Fruit fly (Drosophila melanogaster) whole organism, prepupa: ENCODE results near the gene Tbcd.

ENCODE experiments used
- Blimp-1 ChIP-seq: fragments of 200-800 bp; sonication (Bioruptor generic); optimal IDR thresholded peaks from 3 replicates; lab custom pipeline; 2017; ENCODE audit warnings: missing biosample characterization, missing genetic modification characterization, mild to moderate bottlenecking, moderate library complexity, missing genetic modification reagents
- CG10631 ChIP-seq: fragments of 200-800 bp; sonication (Bioruptor generic); optimal IDR thresholded peaks from 2 replicates; lab custom pipeline; 2016; ENCODE audit warnings: missing biosample characterization, missing genetic modification characterization
- CG10669 ChIP-seq: fragments of 200-800 bp; sonication (Bioruptor generic); optimal IDR thresholded peaks from 3 replicates; lab custom pipeline; 2018; ENCODE audit warnings: missing biosample characterization, mild to moderate bottlenecking, missing genetic modification characterization, moderate library complexity
- CG11294 ChIP-seq: fragments of 200-800 bp; sonication (Bioruptor generic); IDR thresholded peaks from 2 replicates; pipeline ENCODE4 v1.3.6; 2022; ENCODE audit warnings: missing biosample characterization, missing genetic modification characterization
- CG11762 ChIP-seq: fragments of 200-800 bp; sonication (Bioruptor generic); optimal IDR thresholded peaks from 3 replicates; lab custom pipeline; 2016; ENCODE audit warnings: missing biosample characterization, missing genetic modification characterization; ENCODE audit not compliant: insufficient read depth
- CG15336 ChIP-seq: fragments of 200-800 bp; sonication (Bioruptor generic); IDR thresholded peaks from 2 replicates; pipeline ENCODE4 v1.3.6; 2022; ENCODE audit warnings: missing biosample characterization, missing genetic modification characterization
- CG1621 ChIP-seq: fragments of 200-800 bp; sonication (Bioruptor generic); optimal IDR thresholded peaks from 3 replicates; lab custom pipeline; 2018; ENCODE audit warnings: missing biosample characterization, mild to moderate bottlenecking, missing genetic modification characterization
- CG16779 ChIP-seq: fragments of 200-800 bp; sonication (Bioruptor generic); optimal IDR thresholded peaks from 3 replicates; lab custom pipeline; 2017; ENCODE audit warnings: missing biosample characterization, mild to moderate bottlenecking, missing genetic modification characterization
- CG32006 ChIP-seq: fragments of 200-800 bp; sonication (Bioruptor generic); optimal IDR thresholded peaks from 3 replicates; lab custom pipeline; 2017; ENCODE audit warnings: missing biosample characterization, mild to moderate bottlenecking, missing genetic modification characterization
- CG6163 ChIP-seq: fragments of 200-800 bp; sonication (Bioruptor generic); IDR thresholded peaks from 3 replicates; pipeline ENCODE4 v1.3.6; 2022; ENCODE audit warnings: missing biosample characterization, missing genetic modification characterization
- CG6276 ChIP-seq: fragments of 200-800 bp; sonication (Bioruptor generic); optimal IDR thresholded peaks from 2 replicates; lab custom pipeline; 2017; ENCODE audit warnings: missing biosample characterization, mild to moderate bottlenecking, missing genetic modification characterization
- CG6792 ChIP-seq: fragments of 200-800 bp; sonication (Bioruptor generic); optimal IDR thresholded peaks from 3 replicates; lab custom pipeline; 2016; ENCODE audit warnings: missing biosample characterization, missing genetic modification characterization
- CG6854 ChIP-seq: fragments of 200-800 bp; sonication (Bioruptor generic); optimal IDR thresholded peaks from 2 replicates; lab custom pipeline; 2017; ENCODE audit warnings: missing biosample characterization, mild to moderate bottlenecking, missing genetic modification characterization
- CG8119 ChIP-seq: fragments of 200-800 bp; sonication (Bioruptor generic); IDR thresholded peaks from 3 replicates; pipeline ENCODE4 v1.3.6; 2022; ENCODE audit warnings: missing biosample characterization, missing genetic modification characterization
- CG8319 ChIP-seq: fragments of 200-800 bp; sonication (Bioruptor generic); optimal IDR thresholded peaks from 3 replicates; lab custom pipeline; 2016; ENCODE audit warnings: missing biosample characterization, missing genetic modification characterization
- Eip78C ChIP-seq: fragments of 200-800 bp; sonication (Bioruptor generic); peaks from one replicate; lab custom pipeline; 2016; ENCODE audit warnings: missing biosample characterization, missing genetic modification characterization
- Eip93F ChIP-seq: fragments of 200-800 bp; sonication (Bioruptor generic); optimal IDR thresholded peaks from 2 replicates; lab custom pipeline; 2016; ENCODE audit warnings: missing biosample characterization, mild to moderate bottlenecking, missing genetic modification characterization
- Ets21C ChIP-seq: fragments of 200-800 bp; sonication (Bioruptor generic); optimal IDR thresholded peaks from 3 replicates; lab custom pipeline; 2016; ENCODE audit warnings: missing biosample characterization, missing genetic modification characterization
- Ets96B ChIP-seq: fragments of 200-800 bp; optimal IDR thresholded peaks from 2 replicates; lab custom pipeline; 2019; ENCODE audit warnings: missing biosample characterization, mild to moderate bottlenecking, missing genetic modification characterization, moderate library complexity
- Gug ChIP-seq: fragments of 200-800 bp; sonication (Bioruptor generic); IDR thresholded peaks from 2 replicates; pipeline ENCODE4 v1.3.6; 2022; ENCODE audit warnings: missing biosample characterization, missing genetic modification characterization
- Hr38 ChIP-seq: sonication (Bioruptor generic); optimal IDR thresholded peaks from 2 replicates; lab custom pipeline; 2016; ENCODE audit warnings: missing biosample characterization, missing genetic modification characterization
- Hr39 ChIP-seq: fragments of 200-800 bp; sonication (Bioruptor generic); optimal IDR thresholded peaks from 2 replicates; lab custom pipeline; 2016; ENCODE audit warnings: missing biosample characterization, missing genetic modification characterization
- Lpt ChIP-seq: fragments of 200-800 bp; sonication (Bioruptor generic); optimal IDR thresholded peaks from 3 replicates; lab custom pipeline; 2016; ENCODE audit warnings: missing biosample characterization, missing genetic modification characterization
- Met ChIP-seq: fragments of 200-800 bp; sonication (Bioruptor generic); optimal IDR thresholded peaks from 3 replicates; lab custom pipeline; 2016; ENCODE audit warnings: missing biosample characterization, missing genetic modification characterization
- Smox ChIP-seq: fragments of 200-800 bp; sonication (Bioruptor generic); optimal IDR thresholded peaks from 3 replicates; lab custom pipeline; 2016; ENCODE audit warnings: missing biosample characterization, missing genetic modification characterization
- Sox15 ChIP-seq: fragments of 200-800 bp; sonication (Bioruptor generic); optimal IDR thresholded peaks from 3 replicates; lab custom pipeline; 2016; ENCODE audit warnings: missing biosample characterization, missing genetic modification characterization
- acj6 ChIP-seq: fragments of 200-800 bp; sonication (Bioruptor generic); optimal IDR thresholded peaks from 3 replicates; lab custom pipeline; 2016; ENCODE audit warnings: missing biosample characterization, missing genetic modification characterization
- cyc ChIP-seq: fragments of 200-800 bp; sonication (Bioruptor generic); optimal IDR thresholded peaks from 3 replicates; lab custom pipeline; 2016; ENCODE audit warnings: missing biosample characterization, missing genetic modification characterization
- dac ChIP-seq: fragments of 200-800 bp; sonication (Bioruptor generic); optimal IDR thresholded peaks from 2 replicates; lab custom pipeline; 2017; ENCODE audit warnings: missing biosample characterization, mild to moderate bottlenecking, missing genetic modification characterization
- dsx ChIP-seq: fragments of 200-800 bp; optimal IDR thresholded peaks from 3 replicates; lab custom pipeline; 2019; ENCODE audit warnings: missing biosample characterization, mild to moderate bottlenecking, missing genetic modification characterization, moderate library complexity; ENCODE audit not compliant: poor library complexity, severe bottlenecking
- eg ChIP-seq: fragments of 200-800 bp; sonication (Bioruptor generic); IDR thresholded peaks from 3 replicates; pipeline ENCODE4 v1.3.6; 2022; ENCODE audit warnings: missing biosample characterization, missing genetic modification characterization
- fd85E ChIP-seq: fragments of 200-800 bp; sonication (Bioruptor generic); optimal IDR thresholded peaks from 3 replicates; lab custom pipeline; 2016; ENCODE audit warnings: missing biosample characterization, missing genetic modification characterization
- fkh ChIP-seq: fragments of 200-800 bp; sonication (Bioruptor generic); optimal IDR thresholded peaks from 3 replicates; lab custom pipeline; 2017; ENCODE audit warnings: missing biosample characterization, mild to moderate bottlenecking, missing genetic modification characterization, moderate library complexity
- lz ChIP-seq: fragments of 200-800 bp; sonication (Bioruptor generic); optimal IDR thresholded peaks from 3 replicates; lab custom pipeline; 2016; ENCODE audit warnings: missing biosample characterization, missing genetic modification characterization
- net ChIP-seq: fragments of 200-800 bp; sonication (Bioruptor generic); optimal IDR thresholded peaks from 3 replicates; lab custom pipeline; 2016; ENCODE audit warnings: missing biosample characterization, missing genetic modification characterization
- pdm3 ChIP-seq: fragments of 200-800 bp; sonication (Bioruptor generic); optimal IDR thresholded peaks from 3 replicates; lab custom pipeline; 2016; ENCODE audit warnings: missing biosample characterization, missing genetic modification characterization
- svp ChIP-seq: fragments of 200-800 bp; sonication (Bioruptor generic); peaks from one replicate; lab custom pipeline; 2016; ENCODE audit warnings: missing biosample characterization, missing genetic modification characterization
- topi ChIP-seq: fragments of 200-800 bp; sonication (Bioruptor generic); optimal IDR thresholded peaks from 3 replicates; lab custom pipeline; 2016; ENCODE audit warnings: missing biosample characterization, missing genetic modification characterization
- vri ChIP-seq: fragments of 200-800 bp; sonication (Bioruptor generic); optimal IDR thresholded peaks from 3 replicates; lab custom pipeline; 2016; ENCODE audit warnings: missing biosample characterization, mild to moderate bottlenecking, missing genetic modification characterization

The Tbcd gene

dm6 chr2L:2171366-2172078 is 24.2 kb downstream of the Tbcd start:
- no peak for TF ChIP-seq lz (GFP tag; lab: Kevin White, UChicago)
- TF ChIP-seq fkh (GFP tag; lab: Kevin White, UChicago): peak; percentile 68
- TF ChIP-seq Eip78C: peak; percentile 28
- TF ChIP-seq CG6854 (GFP tag; lab: Kevin White, UChicago): peak; percentile 26
- TF ChIP-seq vri (GFP tag; lab: Kevin White, UChicago): peak; percentile 58
- no peak for TF ChIP-seq pdm3 (GFP tag; lab: Kevin White, UChicago)

- TF ChIP-seq Eip78C: peak; percentile 63
- TF ChIP-seq dac: no peak
- peak; percentile 25 for TF ChIP-seq acj6
- TF ChIP-seq CG6163 (GFP tag; lab: Robert Waterston, UW): 0 out of 3 replicates have a peak, but pooled peaks have one; percentile 38
- TF ChIP-seq CG32006 (GFP tag; lab: Kevin White, UChicago): peak; percentile 6
- TF ChIP-seq svp (GFP tag; lab: Kevin White, UChicago): peak; percentile 60
Observed at dm6 chr2L:2172460-2173121, 25.3 kb downstream of the Tbcd start.

dm6 chr2L:2173191-2173590 is 25.9 kb downstream of the Tbcd start:
- TF ChIP-seq topi (GFP tag; lab: Kevin White, UChicago) (no peak), CG8119 (GFP tag; lab: Robert Waterston, UW) (no peak), fkh (GFP tag; lab: Kevin White, UChicago) (no peak)
- TF ChIP-seq, all 60 proteins: peak for 0

- TF ChIP-seq CG1621 (tag; lab: Kevin White, UChicago) (no peak), Smox (GFP tag; lab: Kevin White, UChicago) (no peak), Lpt (GFP tag; lab: Kevin White, UChicago) (peak; percentile 6), dac (no peak), CG11294 (no peak), Eip78C (no peak), CG6276 (no peak), Hr39 (no peak), fkh (GFP tag; lab: Kevin White, UChicago) (peak; percentile 16)
- TF ChIP-seq, all 60 proteins: peak for 2
Observed at dm6 chr2L:2173604-2174003, 26.3 kb downstream of the Tbcd start.

dm6 chr2L:2175090-2175830 is 27.9 kb downstream of the Tbcd start:
- peak; percentile 60 for TF ChIP-seq Met (GFP tag; lab: Kevin White, UChicago)
- TF ChIP-seq Gug (GFP tag; lab: Robert Waterston, UW): 0 out of 2 replicates have a peak, but pooled peaks have one; percentile 15
- peak; percentile 80 for TF ChIP-seq svp (GFP tag; lab: Kevin White, UChicago)
- no peak for TF ChIP-seq CG10669 (GFP tag; lab: Kevin White, UChicago)
- no peak for TF ChIP-seq CG8319
- TF ChIP-seq CG32006 (GFP tag; lab: Kevin White, UChicago): peak; percentile 9
- peak; percentile 48 for TF ChIP-seq CG6792
- TF ChIP-seq Hr38 (GFP tag; lab: Kevin White, UChicago): no peak
- TF ChIP-seq fd85E (GFP tag; lab: Kevin White, UChicago): no peak
- TF ChIP-seq dsx (GFP tag; lab: Kevin White, UChicago): peak; percentile 53
- TF ChIP-seq CG11762 (GFP tag; lab: Kevin White, UChicago): no peak
- peak; percentile 65 for TF ChIP-seq CG1621 (tag; lab: Kevin White, UChicago)
- peak; percentile 71 for TF ChIP-seq Lpt (GFP tag; lab: Kevin White, UChicago)
- no peak for TF ChIP-seq Blimp-1 (GFP tag; lab: Kevin White, UChicago)
- TF ChIP-seq eg (GFP tag; lab: Robert Waterston, UW): no peak
- peak; percentile 32 for TF ChIP-seq Ets96B (tag; lab: Kevin White, UChicago)
- TF ChIP-seq Sox15 (GFP tag; lab: Kevin White, UChicago): no peak
- TF ChIP-seq cyc: no peak
- peak; percentile 56 for TF ChIP-seq CG10631 (GFP tag; lab: Kevin White, UChicago)
- peak; percentile 59; the same call in 1 of the 2 replicates for TF ChIP-seq CG15336 (GFP tag; lab: Robert Waterston, UW)
- TF ChIP-seq lz (GFP tag; lab: Kevin White, UChicago): peak; percentile 18
- peak; percentile 60; the same call in 2 of the 3 replicates for TF ChIP-seq CG6163 (GFP tag; lab: Robert Waterston, UW)
- peak; percentile 43 for TF ChIP-seq CG6854 (GFP tag; lab: Kevin White, UChicago)
- peak; percentile 4 for TF ChIP-seq CG16779 (tag; lab: Kevin White, UChicago)
- no peak for TF ChIP-seq dac
- peak; percentile 48 for TF ChIP-seq Smox (GFP tag; lab: Kevin White, UChicago)
- no peak for TF ChIP-seq Ets21C (GFP tag; lab: Kevin White, UChicago)
- TF ChIP-seq net (GFP tag; lab: Kevin White, UChicago): no peak
- no peak for TF ChIP-seq Eip93F (GFP tag; lab: Kevin White, UChicago)
